Worm (Caenorhabditis elegans): Measurements from ENCODE around the gene xdh-1.

DNA sequence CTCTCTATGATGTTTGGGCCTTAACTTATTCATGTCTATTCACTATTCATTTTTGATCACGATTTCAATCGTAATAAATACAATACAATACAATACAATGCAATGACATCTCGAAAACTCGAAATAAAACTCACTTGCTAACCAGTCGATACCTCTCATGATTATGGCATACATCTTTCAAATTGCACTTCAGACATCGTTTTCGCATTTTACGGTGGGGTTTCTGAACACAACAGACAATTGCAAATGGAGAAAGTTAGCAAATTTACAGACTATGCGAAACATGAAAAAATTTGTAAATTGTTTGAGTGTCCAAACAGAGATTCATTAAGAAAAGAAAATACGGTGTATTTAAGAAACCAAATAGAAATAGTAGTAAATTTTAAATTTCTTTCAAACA is 29.2 kb downstream of the xdh-1 start, which contains the start of gene paqr-3:
- no peak for TF ChIP-seq ztf-29 (GFP tag; IDR thresholded peaks at IDR 0.05)
- TF ChIP-seq ztf-23 (GFP tag; IDR thresholded peaks at IDR 0.05) = no peak
- no peak for TF ChIP-seq ref-1 (GFP tag; conservative IDR thresholded peaks at IDR 0.05)
- no peak for TF ChIP-seq flt-1 (GFP tag; IDR thresholded peaks at IDR 0.05)
- no peak for TF ChIP-seq tab-1 (GFP tag; IDR thresholded peaks at IDR 0.05)
- no peak for TF ChIP-seq med-1 (GFP tag; optimal IDR thresholded peaks at IDR 0.05; ENCODE audit: insufficient read depth)
- TF ChIP-seq T22C8.4 (GFP tag; IDR thresholded peaks at IDR 0.05) = no peak
- no peak for TF ChIP-seq klf-2 (GFP tag; conservative IDR thresholded peaks at IDR 0.05)
